Worm (Caenorhabditis elegans): ENCODE measurements around the gene dop-1.

The dop-1 gene

DNA sequence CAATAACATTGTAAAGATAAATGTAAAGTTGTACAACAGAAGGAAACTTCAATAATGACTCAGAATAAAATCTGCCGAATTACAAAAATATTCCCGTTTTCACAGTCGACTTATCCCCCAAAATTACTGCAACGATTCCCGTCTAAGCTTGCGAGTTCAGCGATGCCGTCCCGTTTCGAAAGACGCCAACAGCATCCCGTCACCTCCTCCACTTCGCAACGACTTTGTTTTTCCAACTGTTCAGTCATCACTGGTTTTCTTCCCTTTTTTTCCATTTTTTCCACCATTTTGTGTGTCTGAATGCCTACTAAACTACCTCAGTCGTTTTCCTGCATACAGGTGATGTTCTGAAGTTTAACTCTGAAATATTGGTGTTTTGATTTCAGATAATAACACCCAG lies 22.0 kb upstream of the dop-1 start, which contains the start of gene F15A8.1:
F15A8.1 (plus strand) TSS at position 301 of the 400 bp plus-strand sequence.
- TF ChIP-seq cnd-1 (tag; optimal IDR thresholded peaks at IDR 0.05): no peak
- no peak for TF ChIP-seq lin-13 (tag; optimal IDR thresholded peaks at IDR 0.05)
- no peak for TF ChIP-seq elt-3 (tag; optimal IDR thresholded peaks at IDR 0.05)
- TF ChIP-seq zip-8 (tag; optimal IDR thresholded peaks at IDR 0.05): no peak
- TF ChIP-seq hlh-1 (tag; optimal IDR thresholded peaks at IDR 0.05): no peak
- TF ChIP-seq nhr-237 (tag; optimal IDR thresholded peaks at IDR 0.05): no peak
- TF ChIP-seq mab-5 (tag; optimal IDR thresholded peaks at IDR 0.05): no peak
- TF ChIP-seq bed-3 (GFP tag; optimal IDR thresholded peaks at IDR 0.05): no peak
- TF ChIP-seq ham-2 (GFP tag; optimal IDR thresholded peaks at IDR 0.05): no peak
- TF ChIP-seq ztf-11 (tag; optimal IDR thresholded peaks at IDR 0.05): no peak
- no peak for TF ChIP-seq ces-1 (GFP tag; optimal IDR thresholded peaks at IDR 0.05)
- no peak for TF ChIP-seq sem-2 (GFP tag; optimal IDR thresholded peaks at IDR 0.05)
- no peak for TF ChIP-seq M03D4.4 (tag; optimal IDR thresholded peaks at IDR 0.05)
- no peak for TF ChIP-seq unc-39 (tag; optimal IDR thresholded peaks at IDR 0.05)
- no peak for TF ChIP-seq mls-2 (tag; optimal IDR thresholded peaks at IDR 0.05)
- no peak for TF ChIP-seq drap-1 (GFP tag; optimal IDR thresholded peaks at IDR 0.05)
- TF ChIP-seq blmp-1 (tag; optimal IDR thresholded peaks at IDR 0.05): no peak
- no peak for TF ChIP-seq unc-62 (GFP tag; optimal IDR thresholded peaks at IDR 0.05)

- no peak for TF ChIP-seq unc-62 (GFP tag; optimal IDR thresholded peaks at IDR 0.05)
- TF ChIP-seq unc-120 (tag; optimal IDR thresholded peaks at IDR 0.05; ENCODE audit: poor library complexity, severe bottlenecking): no peak
- no peak for TF ChIP-seq hlh-1 (tag; optimal IDR thresholded peaks at IDR 0.05)
- TF ChIP-seq ces-1 (GFP tag; optimal IDR thresholded peaks at IDR 0.05): no peak
These were observed 21.0 kb upstream of the dop-1 start for ce11 chrX:4439616-4440015.

ce11 chrX:4438823-4439222 lies 20.2 kb upstream of the dop-1 start:
- TF ChIP-seq mep-1 (tag; optimal IDR thresholded peaks at IDR 0.05) (no peak), ceh-43 (GFP tag; optimal IDR thresholded peaks at IDR 0.05) (no peak)

DNA sequence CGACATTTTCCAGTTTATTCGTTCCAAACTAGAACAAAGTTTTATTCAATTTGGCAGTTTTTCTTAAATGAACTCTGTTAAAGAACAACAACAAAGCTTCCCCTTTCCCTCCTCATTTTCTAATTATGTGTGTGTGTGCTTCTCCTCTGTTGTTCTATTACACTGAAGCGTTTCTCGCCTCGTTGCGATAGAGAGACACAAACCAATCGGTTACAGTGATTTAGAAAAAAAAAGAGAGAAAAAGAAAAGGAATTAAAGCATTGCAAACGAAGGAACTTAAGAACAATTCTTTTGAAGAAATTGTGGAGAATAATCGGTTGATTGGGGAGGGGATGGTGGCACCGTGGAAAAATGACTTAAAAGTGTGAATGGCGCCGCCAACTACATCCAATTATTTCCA lies 18.9 kb upstream of the dop-1 start, which contains the start of gene cest-26:
cest-26 (minus strand) TSS at position 101 of the 400 bp plus-strand sequence.
- TF ChIP-seq lin-13 (tag; optimal IDR thresholded peaks at IDR 0.05) (no peak), ces-1 (GFP tag; optimal IDR thresholded peaks at IDR 0.05) (peak; percentile 8), drap-1 (GFP tag; optimal IDR thresholded peaks at IDR 0.05) (no peak), hlh-1 (tag; optimal IDR thresholded peaks at IDR 0.05) (peak; percentile 18)

- TF ChIP-seq nhr-12 (tag; optimal IDR thresholded peaks at IDR 0.05) (no peak), flh-1 (GFP tag; optimal IDR thresholded peaks at IDR 0.05) (no peak), hlh-1 (tag; optimal IDR thresholded peaks at IDR 0.05) (peak; percentile 81), ceh-43 (GFP tag; optimal IDR thresholded peaks at IDR 0.05) (no peak), lsy-2 (tag; optimal IDR thresholded peaks at IDR 0.05) (no peak), drap-1 (GFP tag; optimal IDR thresholded peaks at IDR 0.05) (no peak)
These were observed 16.7 kb upstream of the dop-1 start for ce11 chrX:4435396-4435795.

DNA sequence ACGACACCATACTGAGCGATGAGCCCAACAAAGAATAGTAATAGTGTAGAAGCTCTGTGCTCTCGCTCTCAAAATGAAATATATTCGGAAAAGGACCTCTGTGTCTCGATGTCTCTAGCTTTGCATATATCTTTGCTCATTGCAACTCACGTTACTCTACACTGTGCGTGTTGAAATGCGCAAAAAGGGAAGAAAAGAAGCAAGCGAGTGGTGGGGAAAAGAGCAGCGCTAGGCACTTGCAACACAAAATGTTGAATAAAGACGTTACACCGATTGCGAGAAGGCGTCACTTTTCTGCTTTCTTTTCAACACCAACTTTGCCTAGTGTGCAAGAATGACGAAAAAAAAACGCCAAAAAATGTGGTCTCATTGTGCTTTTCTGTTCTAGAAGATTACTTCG lies 15.9 kb upstream of the dop-1 start:
- no peak for TF ChIP-seq zip-8 (tag; optimal IDR thresholded peaks at IDR 0.05)
- TF ChIP-seq tbx-8 (GFP tag; optimal IDR thresholded peaks at IDR 0.05): no peak
- peak; percentile 81 for TF ChIP-seq ces-1 (GFP tag; optimal IDR thresholded peaks at IDR 0.05)
- no peak for TF ChIP-seq snpc-4 (tag; optimal IDR thresholded peaks at IDR 0.05)

DNA sequence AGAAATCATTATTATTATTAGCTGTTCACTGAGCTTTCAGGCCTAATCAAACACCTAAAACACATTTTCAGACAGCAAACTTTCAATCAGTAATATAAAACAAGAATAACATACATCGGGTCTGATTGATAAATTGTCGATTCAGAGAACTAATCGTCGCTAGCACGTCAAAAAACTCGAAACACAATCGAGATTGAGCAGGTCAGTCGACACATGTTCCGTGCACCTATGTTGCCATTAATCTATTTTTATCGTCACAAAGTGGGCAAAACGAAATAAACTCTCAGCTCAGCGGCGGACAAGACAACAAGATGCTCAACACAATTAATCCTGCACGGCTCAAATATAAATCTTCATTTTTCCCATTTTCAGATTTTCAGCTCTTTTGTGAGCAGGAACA lies 10.7 kb upstream of the dop-1 start:
- TF ChIP-seq hlh-1 (tag; optimal IDR thresholded peaks at IDR 0.05) (peak; percentile 62), lin-32 (GFP tag; optimal IDR thresholded peaks at IDR 0.05) (no peak)

DNA sequence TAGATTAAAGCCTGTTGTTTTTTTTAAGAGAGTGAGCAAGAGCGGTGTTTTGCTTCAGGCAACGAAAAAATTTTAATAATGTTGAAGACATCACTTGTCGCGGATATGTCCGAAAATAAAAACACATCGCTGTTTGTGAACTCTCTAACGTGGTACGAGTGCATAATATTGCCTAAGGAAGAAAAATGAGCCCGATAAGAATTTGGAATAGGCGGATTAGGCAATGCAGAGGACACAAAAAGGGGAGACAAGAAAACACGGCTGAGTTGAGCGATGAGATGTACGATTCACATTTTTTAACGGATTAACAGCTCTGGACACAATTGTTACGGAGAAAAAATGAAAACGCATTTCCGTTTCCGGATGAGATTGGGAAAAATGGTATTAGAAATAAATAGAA lies 8.7 kb upstream of the dop-1 start:
- no peak for TF ChIP-seq blmp-1 (tag; optimal IDR thresholded peaks at IDR 0.05)
